Fruit fly (Drosophila melanogaster) whole organism, pupa: ENCODE data around the gene ND-20.

Experiments
- D1 ChIP-seq: fragments of 200-800 bp; sonication (Bioruptor generic); optimal IDR thresholded peaks from 2 replicates; lab custom pipeline; 2018; ENCODE audit warnings: missing biosample characterization, mild to moderate bottlenecking, missing genetic modification characterization, moderate library complexity
- Pif1A ChIP-seq: fragments of 200-800 bp; sonication (Bioruptor generic); optimal IDR thresholded peaks from 3 replicates; lab custom pipeline; 2016; ENCODE audit warnings: missing biosample characterization, missing genetic modification characterization
- Snoo ChIP-seq: fragments of 200-800 bp; sonication (Bioruptor generic); optimal IDR thresholded peaks from 3 replicates; lab custom pipeline; 2017; ENCODE audit warnings: missing biosample characterization, mild to moderate bottlenecking, missing genetic modification characterization, inconsistent platforms

DNA sequence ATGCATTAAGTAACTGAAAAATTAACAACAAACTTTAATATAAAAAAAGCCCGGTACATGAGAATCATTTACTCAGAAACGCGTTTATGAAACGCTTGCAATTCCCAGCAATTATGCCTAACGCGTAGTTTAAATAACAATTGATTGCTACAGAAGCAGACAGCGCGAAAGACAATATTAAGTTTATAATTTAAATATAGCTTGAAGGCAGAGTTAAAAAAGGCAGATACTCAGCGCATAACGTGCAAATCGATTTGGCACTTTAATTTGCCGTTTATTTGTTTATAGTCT, 45.7 kb downstream of the ND-20 start, which contains the start of gene CG8924:
- TF ChIP-seq Snoo = no peak
- no peak for TF ChIP-seq Pif1A (GFP tag; lab: Kevin White, UChicago)
- no peak for TF ChIP-seq D1 (tag; lab: Kevin White, UChicago)
